Worm (Caenorhabditis elegans): ENCODE results near the gene ZC239.5.

- TF ChIP-seq dao-5 (tag; optimal IDR thresholded peaks at IDR 0.05) (no peak), him-1 (tag; optimal IDR thresholded peaks at IDR 0.05) (no peak), W03F9.2 (tag; optimal IDR thresholded peaks at IDR 0.05) (no peak)
Observed at ce11 chrII:3203415-3203814, 7.0 kb upstream of the ZC239.5 start, which contains the start of gene sri-50.
